Fruit fly (Drosophila melanogaster): ENCODE data around the gene Socs16D.
A peak's percentile ranks its signal among the peaks of the same experiment; 100 is the strongest.

Socs16D gene

DNA sequence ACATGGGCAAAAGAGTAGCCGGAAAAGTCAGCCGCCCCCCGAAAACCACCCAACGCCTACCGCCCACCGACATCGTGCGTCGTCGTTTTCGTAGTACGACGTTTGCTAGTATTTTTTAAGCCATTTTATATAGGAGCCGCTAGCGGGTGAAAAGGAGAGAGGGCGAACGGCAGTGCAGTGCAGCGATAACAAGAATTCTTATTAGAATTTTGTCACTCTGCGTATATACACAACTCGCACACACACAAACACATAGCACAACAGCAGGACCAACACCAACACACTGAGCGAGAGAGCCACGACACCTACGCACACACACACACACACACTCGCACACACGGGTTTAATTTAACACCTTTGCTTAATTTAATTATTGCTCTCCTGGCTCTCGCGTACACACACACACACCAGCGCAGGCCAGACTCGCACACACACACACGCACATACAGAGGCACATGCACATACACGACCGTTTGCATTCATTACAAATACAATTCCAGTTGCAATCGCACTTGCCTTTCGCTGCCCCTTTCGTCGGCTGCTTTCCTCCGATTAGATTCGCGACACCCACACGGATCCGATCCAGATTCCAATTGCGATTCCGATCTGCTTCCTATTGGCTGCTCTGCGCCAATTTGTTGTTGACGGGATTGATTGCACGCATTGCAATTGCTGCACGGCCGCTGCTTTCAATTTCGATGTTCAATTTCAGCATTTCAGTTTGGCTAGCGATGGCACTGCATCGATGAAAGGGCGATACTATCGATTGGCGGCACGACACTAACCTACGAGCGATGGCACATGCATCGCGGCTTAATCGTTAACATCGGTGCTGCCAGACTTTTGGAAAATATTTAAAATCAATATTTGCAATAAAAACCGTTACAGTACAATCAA lies at the start of gene Socs16D (continued):
- TF ChIP-seq schlank (tag; optimal IDR thresholded peaks at IDR 0.05) (no peak), CG6272 (GFP tag; IDR thresholded peaks at IDR 0.05) (peak; percentile 74), CG6854 (GFP tag; optimal IDR thresholded peaks at IDR 0.05) (no peak), fd102C (GFP tag; optimal IDR thresholded peaks at IDR 0.05) (no peak), Eip74EF (GFP tag; optimal IDR thresholded peaks at IDR 0.05) (peak in 1 of 2 experiments; percentile 26), Trl (optimal IDR thresholded peaks at IDR 0.05) (peak; percentile 61 to 78), Trl (GFP tag; optimal IDR thresholded peaks at IDR 0.05) (peak; percentile 55), MESR4 (GFP tag; optimal IDR thresholded peaks at IDR 0.05) (peak; percentile 92), CG15479 (GFP tag; optimal IDR thresholded peaks at IDR 0.05) (peak; percentile 96), stc (GFP tag; IDR thresholded peaks at IDR 0.05) (no peak), CG3847 (GFP tag; IDR thresholded peaks at IDR 0.05) (peak; percentile 89)

dm6 chrX:17876518-17876917 lies 49.2 kb upstream of the Socs16D start:
- TF ChIP-seq z (GFP tag; IDR thresholded peaks at IDR 0.05) = no peak
- no peak for TF ChIP-seq CG30431 (GFP tag; optimal IDR thresholded peaks at IDR 0.05)
- no peak for TF ChIP-seq crc (GFP tag; optimal IDR thresholded peaks at IDR 0.05)
- no peak for TF ChIP-seq CG7987 (GFP tag; optimal IDR thresholded peaks at IDR 0.05)
- no peak for TF ChIP-seq CG11695 (GFP tag; IDR thresholded peaks at IDR 0.05)
- no peak for TF ChIP-seq CG2678 (tag; optimal IDR thresholded peaks at IDR 0.05)
- no peak for TF ChIP-seq twi (tag; optimal IDR thresholded peaks at IDR 0.05)
- no peak for TF ChIP-seq CoRest (tag; optimal IDR thresholded peaks at IDR 0.05)
- TF ChIP-seq CG16863 (GFP tag; optimal IDR thresholded peaks at IDR 0.05) = no peak
- no peak for TF ChIP-seq Dek (tag; optimal IDR thresholded peaks at IDR 0.05)
- TF ChIP-seq gro (GFP tag; optimal IDR thresholded peaks at IDR 0.05) = no peak
- TF ChIP-seq CG9876 (GFP tag; optimal IDR thresholded peaks at IDR 0.05) = no peak
- TF ChIP-seq Abd-B (GFP tag; optimal IDR thresholded peaks at IDR 0.05) = no peak
- no peak for TF ChIP-seq CG10274 (GFP tag; optimal IDR thresholded peaks at IDR 0.05)
- TF ChIP-seq slou (GFP tag; optimal IDR thresholded peaks at IDR 0.05) = no peak

DNA sequence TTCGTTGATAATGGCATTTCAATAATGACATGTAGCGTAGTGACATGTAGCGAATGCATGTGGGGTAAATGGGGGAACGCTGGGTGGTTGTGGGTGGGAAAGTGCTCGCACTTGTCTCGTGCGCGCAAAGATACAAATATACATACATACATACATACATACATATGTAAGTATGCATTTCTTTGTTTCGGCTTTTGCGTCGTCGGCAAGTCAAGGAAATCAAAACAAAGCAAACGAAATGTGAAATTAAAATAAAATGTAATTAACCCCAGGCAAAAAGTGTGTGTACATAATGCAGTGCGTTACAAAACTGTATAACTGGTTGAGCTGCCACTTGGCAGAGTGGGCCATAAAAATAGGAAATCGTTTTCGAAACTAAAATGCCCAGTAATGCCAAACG lies 48.3 kb upstream of the Socs16D start:
- TF ChIP-seq Fer1 (GFP tag; optimal IDR thresholded peaks at IDR 0.05) = no peak
- peak; percentile 52 for TF ChIP-seq sens (GFP tag)
- TF ChIP-seq CG12659 (GFP tag; optimal IDR thresholded peaks at IDR 0.05) = no peak
- TF ChIP-seq Fer2 (tag; optimal IDR thresholded peaks at IDR 0.05) = no peak
- no peak for TF ChIP-seq Max (GFP tag; optimal IDR thresholded peaks at IDR 0.05)
- no peak for TF ChIP-seq Neu2 (GFP tag; optimal IDR thresholded peaks at IDR 0.05; ENCODE audit: borderline replicate concordance)
- no peak for TF ChIP-seq Dfd (GFP tag; optimal IDR thresholded peaks at IDR 0.05)
- TF ChIP-seq Nf-YB (GFP tag; optimal IDR thresholded peaks at IDR 0.05) = no peak
- no peak for TF ChIP-seq ase (GFP tag; IDR thresholded peaks at IDR 0.05)
- TF ChIP-seq CG16863 (GFP tag; optimal IDR thresholded peaks at IDR 0.05) = no peak
- 0 out of 3 replicates have a peak, but pooled peaks have one; percentile 15 for TF ChIP-seq CG11695 (GFP tag; IDR thresholded peaks at IDR 0.05)
- no peak for TF ChIP-seq cato (GFP tag; optimal IDR thresholded peaks at IDR 0.05; ENCODE audit: borderline replicate concordance)
